Fruit fly (Drosophila melanogaster): ENCODE measurements around the gene vig.

vig gene

DNA sequence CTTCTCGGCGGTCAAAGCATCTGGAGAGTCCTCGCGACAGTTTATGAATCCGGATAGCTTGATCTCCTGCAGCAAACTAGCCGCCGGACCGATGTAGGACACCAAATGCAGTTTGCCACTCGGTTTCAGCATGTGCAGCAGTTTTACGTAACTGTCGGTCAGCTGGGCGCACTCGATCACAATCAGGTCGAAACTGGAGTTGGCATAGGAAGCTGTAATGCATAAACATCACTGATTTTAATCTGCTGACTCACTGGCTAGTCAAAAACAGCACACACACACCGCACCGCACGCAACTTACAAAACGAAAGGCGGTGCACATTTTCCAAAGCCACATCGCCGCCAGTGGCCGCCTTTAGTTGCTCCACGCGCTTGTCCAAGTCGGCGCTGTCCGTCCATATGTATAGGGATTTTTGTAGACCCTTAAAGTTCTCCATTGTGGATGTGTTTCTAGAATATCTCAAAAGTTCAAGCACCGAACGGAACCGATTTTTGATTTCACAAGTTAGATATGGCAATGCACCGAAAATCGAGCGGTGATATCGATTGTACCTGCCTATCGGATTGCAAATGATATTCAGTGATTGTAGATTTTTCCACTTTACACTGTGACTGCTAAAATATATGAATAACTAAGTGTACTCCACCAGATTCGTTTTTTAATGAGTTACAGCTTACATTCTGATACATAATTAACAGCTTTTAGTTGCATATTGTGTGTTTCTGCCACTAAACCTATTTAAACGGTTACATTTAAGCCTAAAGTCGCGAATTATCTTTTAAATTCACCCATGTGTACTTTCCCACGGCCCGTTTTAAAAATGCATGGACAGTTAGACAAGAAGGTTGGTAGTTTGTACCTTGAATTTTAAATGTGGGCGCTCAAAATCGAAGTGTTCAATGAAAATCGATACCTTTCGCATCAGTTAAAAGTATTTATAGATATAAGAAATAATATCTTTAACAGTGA is 31.5 kb downstream of the vig start, which contains the start of gene CIAPIN1:
Gene CIAPIN1, minus strand, starts transcription at position 523 of the 970 bp plus-strand sequence.
- no peak for TF ChIP-seq D1 (tag; optimal IDR thresholded peaks at IDR 0.05)
- TF ChIP-seq EcR (GFP tag; optimal IDR thresholded peaks at IDR 0.05), result peak; percentile 67

DNA sequence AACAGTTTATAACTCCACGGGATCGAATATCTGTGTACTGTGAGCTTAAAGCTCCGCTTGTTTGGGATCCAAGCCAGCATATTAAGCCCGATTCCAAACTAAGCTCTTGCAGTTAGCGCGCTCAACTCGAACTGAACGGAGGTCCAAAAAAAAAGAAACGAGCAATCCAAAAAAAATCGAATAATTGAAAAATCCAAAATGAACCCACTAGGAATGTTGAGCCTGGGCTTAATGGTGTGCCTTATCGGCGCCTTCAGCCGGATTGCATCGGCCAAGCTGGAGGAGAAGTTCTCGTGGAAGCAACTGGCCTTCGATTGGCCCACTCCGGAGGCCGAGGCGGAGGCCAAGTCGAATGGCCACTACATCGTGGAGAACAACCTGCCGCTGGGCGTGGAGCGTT is 34.8 kb downstream of the vig start, which contains the start of gene yellow-c:
Gene yellow-c, plus strand, starts transcription at position 29 of the 400 bp plus-strand sequence.
- TF ChIP-seq CG32121 (GFP tag; IDR thresholded peaks at IDR 0.05) (no peak; the same call in 1 of the 2 replicates), CG8159 (tag; optimal IDR thresholded peaks at IDR 0.05) (no peak), CG34367 (tag; optimal IDR thresholded peaks at IDR 0.05) (no peak), CG9948 (tag; optimal IDR thresholded peaks at IDR 0.05) (no peak), CG12605 (GFP tag; IDR thresholded peaks at IDR 0.05) (no peak), CG17806 (tag; optimal IDR thresholded peaks at IDR 0.05) (no peak), Ets98B (GFP tag; IDR thresholded peaks at IDR 0.05) (no peak), rn (GFP tag; IDR thresholded peaks at IDR 0.05) (no peak), fd96Ca (GFP tag; IDR thresholded peaks at IDR 0.05) (no peak), Snoo (tag; optimal IDR thresholded peaks at IDR 0.05) (no peak), CG14655 (GFP tag; optimal IDR thresholded peaks at IDR 0.05) (no peak), CG15710 (tag; optimal IDR thresholded peaks at IDR 0.05) (no peak)

DNA sequence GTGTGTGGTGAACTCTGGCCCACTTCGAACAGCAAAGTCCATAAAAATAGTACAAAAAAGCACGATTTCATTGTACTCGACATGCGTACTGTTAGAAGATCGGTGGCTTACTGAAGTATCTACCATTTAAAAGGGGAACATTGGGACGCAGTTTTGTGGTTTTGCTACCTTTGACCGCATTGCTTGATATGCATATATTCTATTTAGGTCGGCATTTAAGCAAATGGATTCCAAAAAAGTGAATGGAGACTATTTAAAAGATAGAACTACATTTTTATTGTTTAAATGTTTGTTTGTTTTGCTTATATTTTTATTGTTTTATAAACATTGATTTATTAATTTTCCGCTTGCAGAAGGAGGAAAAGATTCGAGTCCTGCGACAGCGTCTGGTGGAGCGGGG is 38.5 kb downstream of the vig start, which contains the start of gene CG31832:
Gene CG31832, minus strand, starts transcription at position 101 of the 400 bp plus-strand sequence.
- TF ChIP-seq CG9948 (tag; optimal IDR thresholded peaks at IDR 0.05), result no peak
- no peak for TF ChIP-seq CG14655 (GFP tag; optimal IDR thresholded peaks at IDR 0.05)
- no peak for TF ChIP-seq CG12605 (GFP tag; IDR thresholded peaks at IDR 0.05)
- no peak for TF ChIP-seq Ets98B (GFP tag; IDR thresholded peaks at IDR 0.05)
- no peak for TF ChIP-seq rn (GFP tag; IDR thresholded peaks at IDR 0.05)
- TF ChIP-seq CG10348 (GFP tag; IDR thresholded peaks at IDR 0.05), result no peak
- no peak for TF ChIP-seq EcR (GFP tag; optimal IDR thresholded peaks at IDR 0.05)
- no peak for TF ChIP-seq CG17806 (tag; optimal IDR thresholded peaks at IDR 0.05)
- no peak for TF ChIP-seq D1 (tag; optimal IDR thresholded peaks at IDR 0.05)
- no peak for TF ChIP-seq CG32121 (GFP tag; IDR thresholded peaks at IDR 0.05)
- no peak for TF ChIP-seq fd96Ca (GFP tag; IDR thresholded peaks at IDR 0.05)

DNA sequence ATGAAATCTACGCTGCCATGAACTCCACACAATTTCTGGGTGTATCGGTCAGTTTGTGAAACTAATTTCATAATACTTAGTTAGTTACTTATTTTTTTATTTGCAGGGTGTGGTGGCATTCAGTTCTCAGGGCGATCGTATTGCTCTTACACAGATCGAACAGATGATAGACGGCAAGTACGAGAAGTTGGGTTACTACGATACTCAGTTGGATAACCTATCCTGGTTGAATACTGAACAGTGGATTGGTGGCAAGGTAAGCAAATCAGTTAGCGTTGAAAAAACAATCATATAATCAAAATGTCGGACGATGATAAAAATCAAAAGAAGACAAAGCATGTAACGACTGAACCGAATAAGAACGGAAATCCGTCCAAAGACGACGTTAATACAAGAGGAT is 43.5 kb downstream of the vig start, which contains the start of gene CG33310:
Gene CG33310, plus strand, starts transcription at position 301 of the 400 bp plus-strand sequence.
- no peak for TF ChIP-seq D1 (tag; optimal IDR thresholded peaks at IDR 0.05)
- TF ChIP-seq CG8301 (tag; optimal IDR thresholded peaks at IDR 0.05), result no peak
- TF ChIP-seq CG34367 (tag; optimal IDR thresholded peaks at IDR 0.05), result no peak
- TF ChIP-seq rn (GFP tag; IDR thresholded peaks at IDR 0.05), result no peak
- TF ChIP-seq CG10348 (GFP tag; IDR thresholded peaks at IDR 0.05), result no peak
- TF ChIP-seq EcR (GFP tag; optimal IDR thresholded peaks at IDR 0.05), result no peak
- no peak for TF ChIP-seq CG9948 (tag; optimal IDR thresholded peaks at IDR 0.05)
- no peak for TF ChIP-seq fd96Ca (GFP tag; IDR thresholded peaks at IDR 0.05)
- no peak for TF ChIP-seq Ets98B (GFP tag; IDR thresholded peaks at IDR 0.05)

DNA sequence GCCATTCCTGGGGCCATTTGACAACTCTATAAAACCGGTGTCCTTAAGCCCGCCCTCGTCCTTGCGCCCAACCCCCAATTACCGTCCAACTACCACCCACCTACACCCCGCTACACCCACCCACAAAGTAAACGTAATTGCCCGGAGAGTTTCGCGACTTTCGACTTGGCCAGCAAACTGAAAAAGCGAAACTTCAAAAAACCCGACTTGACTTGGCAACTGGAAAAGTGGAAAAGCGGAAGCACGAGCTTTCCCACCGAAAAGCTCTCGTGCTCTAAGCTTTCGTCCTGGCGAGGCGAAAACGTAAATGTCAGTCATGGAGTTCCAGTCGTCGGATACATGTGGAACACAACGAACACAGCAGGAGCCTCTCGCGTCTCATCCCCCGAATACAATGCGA is 54.1 kb downstream of the vig start, which contains the start of gene GABA-B-R1:
Gene GABA-B-R1, plus strand, starts transcription at position 301 of the 400 bp plus-strand sequence.
- TF ChIP-seq CG4496 (GFP tag; IDR thresholded peaks at IDR 0.05) (no peak), rn (GFP tag; IDR thresholded peaks at IDR 0.05) (no peak), Pif1B (GFP tag; optimal IDR thresholded peaks at IDR 0.05) (no peak), CG17806 (tag; optimal IDR thresholded peaks at IDR 0.05) (no peak), Snoo (tag; optimal IDR thresholded peaks at IDR 0.05) (no peak), CG8159 (tag; optimal IDR thresholded peaks at IDR 0.05) (no peak), CG8301 (tag; optimal IDR thresholded peaks at IDR 0.05) (no peak), Pif1A (GFP tag; optimal IDR thresholded peaks at IDR 0.05) (no peak)

DNA sequence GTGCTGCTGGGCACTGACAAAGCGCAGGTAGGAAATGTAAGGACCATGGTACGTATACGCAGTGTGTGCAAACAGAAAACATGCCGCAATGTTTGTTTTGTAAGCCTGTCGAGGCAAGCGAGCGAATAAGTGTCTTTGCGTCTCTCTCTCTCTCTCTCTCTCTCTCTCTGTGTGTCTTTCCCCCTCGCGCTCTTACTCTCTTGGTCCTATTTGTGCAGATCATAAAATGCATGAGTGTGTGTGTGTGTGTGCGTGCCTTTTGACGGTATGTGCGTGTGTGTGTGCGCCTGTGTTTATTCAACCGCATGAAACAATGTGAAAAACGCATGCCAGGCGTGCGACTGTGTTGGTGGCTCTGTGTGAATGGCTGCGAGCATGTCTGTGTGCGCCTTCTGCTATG is 56.6 kb downstream of the vig start:
- no peak for TF ChIP-seq Ets98B (GFP tag; IDR thresholded peaks at IDR 0.05)
- no peak for TF ChIP-seq CG32121 (GFP tag; IDR thresholded peaks at IDR 0.05)
- TF ChIP-seq EcR (GFP tag; optimal IDR thresholded peaks at IDR 0.05), result no peak
- no peak for TF ChIP-seq CG15710 (tag; optimal IDR thresholded peaks at IDR 0.05)
- TF ChIP-seq CG34367 (tag; optimal IDR thresholded peaks at IDR 0.05), result no peak
- TF ChIP-seq CG17806 (tag; optimal IDR thresholded peaks at IDR 0.05), result no peak
- TF ChIP-seq CG4496 (GFP tag; IDR thresholded peaks at IDR 0.05), result 0 out of 3 replicates have a peak, but pooled peaks have one; percentile 10

Data from whole organism, pupa.